Worm (Caenorhabditis elegans): ENCODE measurements around the gene C40C9.4.

Gene C40C9.4

DNA sequence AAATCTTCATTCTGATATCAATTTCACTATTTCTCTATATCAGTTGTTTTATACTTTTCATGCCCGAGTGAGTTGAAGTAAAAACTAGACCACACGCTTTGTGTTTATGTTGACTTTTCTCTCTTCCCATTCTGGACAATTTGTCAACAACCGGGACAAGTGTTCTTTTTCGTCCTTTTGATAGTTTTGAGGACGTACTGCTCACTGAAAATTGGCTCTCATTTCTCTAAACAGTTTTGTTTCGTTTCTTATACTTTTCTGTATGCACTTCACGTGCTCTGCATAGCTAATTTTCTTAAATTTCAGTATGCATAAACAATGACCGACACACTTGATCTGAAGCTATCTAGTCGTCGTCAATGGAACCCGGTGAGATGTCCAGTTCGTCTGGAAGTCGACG lies 36.8 kb downstream of the C40C9.4 start, which contains the start of gene adm-2:
adm-2 (plus strand) TSS at position 301 of the 400 bp plus-strand sequence.
- TF ChIP-seq ces-1 (GFP tag; optimal IDR thresholded peaks at IDR 0.05) (no peak), lin-32 (GFP tag; optimal IDR thresholded peaks at IDR 0.05) (no peak), drap-1 (GFP tag; optimal IDR thresholded peaks at IDR 0.05) (no peak), nhr-76 (tag; optimal IDR thresholded peaks at IDR 0.05) (no peak), ztf-11 (tag; optimal IDR thresholded peaks at IDR 0.05) (no peak), ceh-43 (GFP tag; optimal IDR thresholded peaks at IDR 0.05) (no peak), sem-2 (GFP tag; optimal IDR thresholded peaks at IDR 0.05) (no peak), lin-13 (tag; optimal IDR thresholded peaks at IDR 0.05) (no peak), unc-120 (tag; optimal IDR thresholded peaks at IDR 0.05; ENCODE audit: poor library complexity, severe bottlenecking) (no peak), sptf-1 (tag; optimal IDR thresholded peaks at IDR 0.05) (no peak), elt-1 (tag; optimal IDR thresholded peaks at IDR 0.05; ENCODE audit: borderline replicate concordance, insufficient read depth) (no peak), unc-62 (GFP tag; optimal IDR thresholded peaks at IDR 0.05) (no peak)

- TF ChIP-seq ceh-83 (GFP tag; optimal IDR thresholded peaks at IDR 0.05) (no peak), lsy-2 (tag; optimal IDR thresholded peaks at IDR 0.05) (no peak), ztf-11 (tag; optimal IDR thresholded peaks at IDR 0.05) (no peak), nhr-237 (tag; optimal IDR thresholded peaks at IDR 0.05) (no peak), elt-3 (tag; optimal IDR thresholded peaks at IDR 0.05) (no peak), unc-120 (tag; optimal IDR thresholded peaks at IDR 0.05; ENCODE audit: poor library complexity, severe bottlenecking) (no peak)
Observed at ce11 chrX:13690333-13690732, 39.4 kb downstream of the C40C9.4 start.

DNA sequence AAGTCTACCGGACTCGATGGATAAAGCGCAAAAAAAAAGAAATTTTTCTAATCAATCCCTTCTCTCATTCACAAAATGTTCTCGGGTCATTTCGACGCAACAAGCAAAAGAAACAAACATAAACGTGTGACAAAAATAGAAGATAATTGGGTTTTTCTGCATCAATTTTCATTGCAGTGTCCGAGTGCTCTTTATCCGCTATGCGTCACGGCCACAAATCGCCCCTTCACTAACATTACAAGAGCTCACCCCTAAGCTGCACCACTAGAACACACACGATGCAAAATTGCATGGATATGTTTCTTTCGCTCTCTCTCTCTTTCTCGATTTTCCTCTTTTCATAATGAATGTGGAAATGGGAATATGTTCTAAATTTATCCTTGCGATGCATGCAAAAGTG lies 45.3 kb downstream of the C40C9.4 start:
- peak; percentile 50 for TF ChIP-seq ces-1 (GFP tag; optimal IDR thresholded peaks at IDR 0.05)
- no peak for TF ChIP-seq nhr-12 (tag; optimal IDR thresholded peaks at IDR 0.05)

DNA sequence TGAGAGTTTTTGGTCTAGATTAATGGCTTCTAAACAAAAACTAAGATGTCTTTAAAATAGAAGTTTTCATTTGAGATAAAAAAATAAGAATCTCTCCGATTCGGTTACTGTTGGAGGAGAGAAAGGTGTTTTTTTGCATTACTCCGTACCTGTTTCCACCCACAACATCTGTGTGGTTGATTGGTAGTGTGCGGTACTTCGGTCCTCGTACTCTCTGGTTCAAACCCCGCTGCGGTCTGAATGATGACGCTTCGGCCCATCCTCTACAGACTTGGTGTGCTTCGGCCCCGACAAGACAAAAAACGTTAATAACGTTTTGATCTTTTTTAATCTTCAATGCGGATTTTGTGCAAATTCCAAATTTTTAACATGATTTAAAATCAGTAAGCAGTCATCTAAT lies 46.6 kb downstream of the C40C9.4 start:
- no peak for TF ChIP-seq flh-1 (GFP tag; optimal IDR thresholded peaks at IDR 0.05)
- no peak for TF ChIP-seq snpc-4 (tag; optimal IDR thresholded peaks at IDR 0.05)
- TF ChIP-seq lsy-2 (tag; optimal IDR thresholded peaks at IDR 0.05): no peak
- no peak for TF ChIP-seq drap-1 (GFP tag; optimal IDR thresholded peaks at IDR 0.05)
- no peak for TF ChIP-seq M03D4.4 (tag; optimal IDR thresholded peaks at IDR 0.05)
- TF ChIP-seq mep-1 (tag; optimal IDR thresholded peaks at IDR 0.05): no peak
- TF ChIP-seq nhr-12 (tag; optimal IDR thresholded peaks at IDR 0.05): no peak
- no peak for TF ChIP-seq pha-4 (tag; optimal IDR thresholded peaks at IDR 0.05)
- no peak for TF ChIP-seq cnd-1 (tag; optimal IDR thresholded peaks at IDR 0.05)
- TF ChIP-seq zip-8 (tag; optimal IDR thresholded peaks at IDR 0.05): no peak
- no peak for TF ChIP-seq nhr-2 (tag; optimal IDR thresholded peaks at IDR 0.05)
- no peak for TF ChIP-seq hlh-1 (tag; optimal IDR thresholded peaks at IDR 0.05)

- TF ChIP-seq unc-120 (tag; optimal IDR thresholded peaks at IDR 0.05; ENCODE audit: poor library complexity, severe bottlenecking) (peak; percentile 89), elt-1 (tag; optimal IDR thresholded peaks at IDR 0.05; ENCODE audit: borderline replicate concordance, insufficient read depth) (peak; percentile 88), nhr-28 (tag; optimal IDR thresholded peaks at IDR 0.05) (peak; percentile 89), unc-39 (tag; optimal IDR thresholded peaks at IDR 0.05) (peak; percentile 97), flh-1 (GFP tag; optimal IDR thresholded peaks at IDR 0.05) (no peak), lin-32 (GFP tag; optimal IDR thresholded peaks at IDR 0.05) (peak; percentile 30), nhr-12 (tag; optimal IDR thresholded peaks at IDR 0.05) (peak; percentile 87), mep-1 (tag; optimal IDR thresholded peaks at IDR 0.05) (peak; percentile 96), M03D4.4 (tag; optimal IDR thresholded peaks at IDR 0.05) (peak; percentile 54), ham-2 (GFP tag; optimal IDR thresholded peaks at IDR 0.05) (no peak), zip-8 (tag; optimal IDR thresholded peaks at IDR 0.05) (no peak), lin-13 (tag; optimal IDR thresholded peaks at IDR 0.05) (peak; percentile 98), drap-1 (GFP tag; optimal IDR thresholded peaks at IDR 0.05) (peak; percentile 91), mab-5 (tag; optimal IDR thresholded peaks at IDR 0.05) (peak; percentile 95), ceh-83 (GFP tag; optimal IDR thresholded peaks at IDR 0.05) (peak; percentile 55), nhr-2 (tag; optimal IDR thresholded peaks at IDR 0.05) (peak; percentile 37), ces-1 (GFP tag; optimal IDR thresholded peaks at IDR 0.05) (peak; percentile 99), nhr-76 (tag; optimal IDR thresholded peaks at IDR 0.05) (peak; percentile 82), lsy-2 (tag; optimal IDR thresholded peaks at IDR 0.05) (peak; percentile 90), ceh-43 (GFP tag; optimal IDR thresholded peaks at IDR 0.05) (no peak), blmp-1 (tag; optimal IDR thresholded peaks at IDR 0.05) (no peak), cnd-1 (tag; optimal IDR thresholded peaks at IDR 0.05) (peak; percentile 88), mls-2 (tag; optimal IDR thresholded peaks at IDR 0.05) (peak; percentile 79), ztf-11 (tag; optimal IDR thresholded peaks at IDR 0.05) (peak; percentile 90), ceh-39 (tag; optimal IDR thresholded peaks at IDR 0.05) (peak; percentile 94), unc-62 (GFP tag; optimal IDR thresholded peaks at IDR 0.05) (peak; percentile 95), sem-2 (GFP tag; optimal IDR thresholded peaks at IDR 0.05) (no peak), nhr-237 (tag; optimal IDR thresholded peaks at IDR 0.05) (peak; percentile 100), elt-3 (tag; optimal IDR thresholded peaks at IDR 0.05) (peak; percentile 95), bed-3 (GFP tag; optimal IDR thresholded peaks at IDR 0.05) (no peak), hlh-1 (tag; optimal IDR thresholded peaks at IDR 0.05) (peak; percentile 94), sptf-1 (tag; optimal IDR thresholded peaks at IDR 0.05) (peak; percentile 90), pha-4 (tag; optimal IDR thresholded peaks at IDR 0.05) (peak; percentile 99), snpc-4 (tag; optimal IDR thresholded peaks at IDR 0.05) (no peak), tbx-8 (GFP tag; optimal IDR thresholded peaks at IDR 0.05) (no peak)
Observed at ce11 chrX:13700642-13701233, 49.8 kb downstream of the C40C9.4 start.

Measured in whole organism, mixed stage, embryonic.